Worm (Caenorhabditis elegans) whole organism, L2 larva: ENCODE measurements around the gene clec-233.

Experiments
- F13H6.1 ChIP-seq: sonication (generic microtip); optimal IDR thresholded peaks from 2 replicates; lab custom pipeline; 2016; ENCODE audit warnings: missing genetic modification characterization, missing compliant biosample characterization
- R02D3.7 ChIP-seq: fragments of 150-350 bp; optimal IDR thresholded peaks from 2 replicates; lab custom pipeline; 2014; ENCODE audit warnings: missing biosample characterization, missing genetic modification characterization
- Y55F3AM.14 ChIP-seq: fragments of 200-800 bp; sonication (Bioruptor generic); optimal IDR thresholded peaks from 2 replicates; lab custom pipeline; 2018; ENCODE audit warnings: mild to moderate bottlenecking, missing genetic modification characterization, missing compliant biosample characterization
- alr-1 ChIP-seq: fragments of 150-350 bp; optimal IDR thresholded peaks from 2 replicates; lab custom pipeline; 2014; ENCODE audit warnings: missing biosample characterization, missing genetic modification characterization
- aly-2 ChIP-seq: fragments of 150-350 bp; optimal IDR thresholded peaks from 2 replicates; lab custom pipeline; 2014; ENCODE audit warnings: missing biosample characterization, missing genetic modification characterization
- blmp-1 ChIP-seq: sonication (generic microtip); optimal IDR thresholded peaks from 2 replicates; lab custom pipeline; 2017; ENCODE audit warnings: missing genetic modification characterization, mild to moderate bottlenecking, missing compliant biosample characterization, antibody characterized with exemption, moderate library complexity; ENCODE audit not compliant: insufficient read depth
- ceh-82 ChIP-seq: fragments of 150-350 bp; optimal IDR thresholded peaks from 2 replicates; lab custom pipeline; 2014; ENCODE audit warnings: missing biosample characterization, missing genetic modification characterization
- crh-2 ChIP-seq: sonication (generic microtip); optimal IDR thresholded peaks from 2 replicates; lab custom pipeline; 2017; ENCODE audit warnings: missing biosample characterization, missing genetic modification characterization
- dmd-4 ChIP-seq: sonication (generic microtip); optimal IDR thresholded peaks from 2 replicates; lab custom pipeline; 2017; ENCODE audit warnings: missing biosample characterization, missing genetic modification characterization
- egl-27 ChIP-seq: sonication (generic microtip); optimal IDR thresholded peaks from 3 replicates; lab custom pipeline; 2017; ENCODE audit warnings: missing biosample characterization, missing genetic modification reagents, missing genetic modification characterization
- elt-3 ChIP-seq: sonication (generic microtip); optimal IDR thresholded peaks from 2 replicates; lab custom pipeline; 2017; ENCODE audit warnings: missing biosample characterization, missing genetic modification characterization
- fos-1 ChIP-seq: fragments of 150-350 bp; optimal IDR thresholded peaks from 2 replicates; lab custom pipeline; 2014; ENCODE audit warnings: missing biosample characterization, missing genetic modification characterization
- lin-13 ChIP-seq: fragments of 150-350 bp; optimal IDR thresholded peaks from 2 replicates; lab custom pipeline; 2014; ENCODE audit warnings: missing biosample characterization, missing genetic modification reagents, missing genetic modification characterization
- mab-5 ChIP-seq: fragments of 150-350 bp; optimal IDR thresholded peaks from 2 replicates; lab custom pipeline; 2014; ENCODE audit warnings: missing biosample characterization, missing genetic modification characterization
- mbf-1 ChIP-seq: sonication (generic microtip); optimal IDR thresholded peaks from 2 replicates; lab custom pipeline; 2017; ENCODE audit warnings: missing biosample characterization, missing genetic modification characterization
- mdl-1 ChIP-seq, 2 experiments: fragments of 150-350 bp in 1 of 2; sonication (generic microtip) in 1 of 2; optimal IDR thresholded peaks; 2 replicates each; lab custom pipeline; 2017; ENCODE audit warnings: missing biosample characterization in 2 of 2, missing genetic modification characterization in 2 of 2
- nhr-10 ChIP-seq: sonication (generic microtip); optimal IDR thresholded peaks from 2 replicates; lab custom pipeline; 2017; ENCODE audit warnings: missing biosample characterization, missing genetic modification characterization
- nhr-11 ChIP-seq: fragments of 150-350 bp; optimal IDR thresholded peaks from 2 replicates; lab custom pipeline; 2014; ENCODE audit warnings: missing biosample characterization, missing genetic modification characterization
- nhr-12 ChIP-seq: fragments of 150-350 bp; optimal IDR thresholded peaks from 2 replicates; lab custom pipeline; 2014; ENCODE audit warnings: missing biosample characterization, missing genetic modification characterization
- nhr-21 ChIP-seq: fragments of 150-350 bp; optimal IDR thresholded peaks from 2 replicates; lab custom pipeline; 2014; ENCODE audit warnings: missing biosample characterization, missing genetic modification characterization
- nhr-23 ChIP-seq: fragments of 150-350 bp; optimal IDR thresholded peaks from 2 replicates; lab custom pipeline; 2014; ENCODE audit warnings: missing biosample characterization, missing genetic modification reagents, missing genetic modification characterization
- nhr-25 ChIP-seq: fragments of 150-350 bp; sonication (generic microtip); optimal IDR thresholded peaks from 3 replicates; lab custom pipeline; 2014; ENCODE audit warnings: missing biosample characterization, missing genetic modification characterization
- nhr-6 ChIP-seq: fragments of 150-350 bp; optimal IDR thresholded peaks from 2 replicates; lab custom pipeline; 2014; ENCODE audit warnings: missing biosample characterization, missing genetic modification characterization
- sem-4 ChIP-seq: fragments of 150-350 bp; optimal IDR thresholded peaks from 2 replicates; lab custom pipeline; 2014; ENCODE audit warnings: missing biosample characterization, missing genetic modification reagents, missing genetic modification characterization
- snpc-4 ChIP-seq: fragments of 150-350 bp; optimal IDR thresholded peaks from 2 replicates; lab custom pipeline; 2014; ENCODE audit warnings: missing biosample characterization, missing genetic modification characterization
- unc-55 ChIP-seq: fragments of 150-350 bp; sonication (generic microtip); optimal IDR thresholded peaks from 3 replicates; lab custom pipeline; 2014; ENCODE audit warnings: missing biosample characterization, missing genetic modification reagents, missing genetic modification characterization
- unc-62 ChIP-seq: fragments of 150-350 bp; optimal IDR thresholded peaks from 2 replicates; lab custom pipeline; 2014; ENCODE audit warnings: missing biosample characterization, missing genetic modification reagents, missing genetic modification characterization
- zag-1 ChIP-seq: fragments of 150-350 bp; optimal IDR thresholded peaks from 2 replicates; lab custom pipeline; 2014; ENCODE audit warnings: missing biosample characterization, missing genetic modification characterization
- ztf-1 ChIP-seq: fragments of 200-800 bp; sonication (Bioruptor generic); conservative IDR thresholded peaks from 2 replicates; pipeline ENCODE4 v1.3.6; 2022; ENCODE audit warnings: missing genetic modification characterization, missing compliant biosample characterization
- ztf-11 ChIP-seq: sonication (generic microtip); optimal IDR thresholded peaks from 2 replicates; lab custom pipeline; 2017; ENCODE audit warnings: missing biosample characterization, missing genetic modification characterization

Gene clec-233

ce11 chrV:16232180-16232579 lies 1.5 kb upstream of the clec-233 start, which contains the start of gene gst-22 (continued):
- no peak for TF ChIP-seq unc-62 (GFP tag; lab: Kevin White, UChicago)
- TF ChIP-seq, all 48 proteins: peak for 4

ce11 chrV:16235135-16235534 lies 1.4 kb downstream of the clec-233 start, which contains the start of gene F21H7.3:
Gene F21H7.3, minus strand, starts transcription at chrV:16235235.
- TF ChIP-seq egl-27 (tag; lab: Kevin White, UChicago) (no peak), ztf-11 (tag; lab: Kevin White, UChicago) (no peak), mdl-1 (tag; optimal IDR thresholded peaks at IDR 0.05; lab: Kevin White, UChicago) (no peak), R02D3.7 (no peak), fos-1 (tag; lab: Kevin White, UChicago) (no peak), Y55F3AM.14 (GFP tag; lab: Kevin White, UChicago) (no peak), nhr-21 (tag; lab: Kevin White, UChicago) (no peak), mab-5 (tag; lab: Kevin White, UChicago) (no peak), snpc-4 (no peak), blmp-1 (tag; lab: Kevin White, UChicago) (no peak), zag-1 (tag; lab: Kevin White, UChicago) (no peak), nhr-23 (tag; lab: Kevin White, UChicago) (no peak), aly-2 (tag; lab: Kevin White, UChicago) (no peak), crh-2 (no peak), nhr-6 (tag; lab: Kevin White, UChicago) (no peak), nhr-11 (tag; lab: Kevin White, UChicago) (no peak), elt-3 (no peak)

- no peak for TF ChIP-seq unc-55 (GFP tag; lab: Kevin White, UChicago)
Observed at ce11 chrV:16235647-16236046, 1.9 kb downstream of the clec-233 start, which contains the start of gene srh-98. Gene srh-98, minus strand, starts transcription at chrV:16235747.

- TF ChIP-seq alr-1 (tag; lab: Kevin White, UChicago) (no peak), snpc-4 (no peak), ceh-82 (tag; lab: Kevin White, UChicago) (no peak), dmd-4 (tag; lab: Kevin White, UChicago) (no peak), sem-4 (tag; lab: Kevin White, UChicago) (no peak), nhr-11 (tag; lab: Kevin White, UChicago) (no peak), F13H6.1 (no peak), nhr-12 (tag; lab: Kevin White, UChicago) (no peak)
Observed at ce11 chrV:16237223-16237622, 3.5 kb downstream of the clec-233 start, which contains the start of gene F21H7.5. Gene F21H7.5, plus strand, starts transcription at chrV:16237523.

ce11 chrV:16244078-16244477 lies 10.4 kb downstream of the clec-233 start, which contains the start of gene srh-104:
Gene srh-104, minus strand, starts transcription at chrV:16244178.
- TF ChIP-seq alr-1 (tag; lab: Kevin White, UChicago) (no peak), nhr-10 (tag; lab: Kevin White, UChicago) (no peak), fos-1 (tag; lab: Kevin White, UChicago) (no peak), mdl-1 (tag; optimal IDR thresholded peaks at IDR 0.05; lab: Kevin White, UChicago) (no peak), R02D3.7 (no peak), mab-5 (tag; lab: Kevin White, UChicago) (no peak), crh-2 (no peak), lin-13 (GFP tag; lab: Kevin White, UChicago) (no peak), elt-3 (no peak)

- TF ChIP-seq crh-2 (no peak), blmp-1 (tag; lab: Kevin White, UChicago) (no peak), mbf-1 (tag; lab: Kevin White, UChicago) (no peak), dmd-4 (tag; lab: Kevin White, UChicago) (no peak), unc-62 (GFP tag; lab: Kevin White, UChicago) (no peak), ztf-1 (GFP tag; lab: Robert Waterston, UW) (no peak), F13H6.1 (no peak), nhr-25 (tag; lab: Kevin White, UChicago) (no peak), nhr-23 (tag; lab: Kevin White, UChicago) (no peak), aly-2 (tag; lab: Kevin White, UChicago) (no peak), zag-1 (tag; lab: Kevin White, UChicago) (no peak), alr-1 (tag; lab: Kevin White, UChicago) (no peak)
Observed at ce11 chrV:16246579-16246978, 12.9 kb downstream of the clec-233 start, which contains the start of gene srh-95. Gene srh-95, plus strand, starts transcription at chrV:16246879.
